Worm (Caenorhabditis elegans) whole organism, L4 larva: ENCODE data around the gene srbc-27.
"Not testable (repeated sequence)": the region's sequence is repeated elsewhere in the genome, so short reads cannot be mapped to it uniquely, and the experiment has no call there.

Experiments used
- F26F4.8 ChIP-seq: fragments of 200-800 bp; sonication (Bioruptor generic); conservative IDR thresholded peaks from 2 replicates; pipeline ENCODE4 v1.3.6; 2022; ENCODE audit warnings: missing genetic modification characterization, missing compliant biosample characterization
- F37D6.2 ChIP-seq: sonication (generic microtip); optimal IDR thresholded peaks from 2 replicates; lab custom pipeline; 2016; ENCODE audit warnings: mild to moderate bottlenecking, missing genetic modification characterization, missing compliant biosample characterization
- R02D3.7 ChIP-seq: fragments of 150-350 bp; sonication (generic microtip); optimal IDR thresholded peaks from 3 replicates; lab custom pipeline; 2014; ENCODE audit warnings: missing biosample characterization, missing genetic modification characterization
- T26A8.4 ChIP-seq: fragments of 200-800 bp; sonication (Bioruptor generic); IDR thresholded peaks from 2 replicates; pipeline ENCODE4 v1.3.6; 2022; ENCODE audit warnings: missing genetic modification characterization, missing compliant biosample characterization
- Y48G9A.11 ChIP-seq: fragments of 200-800 bp; sonication (Bioruptor generic); IDR thresholded peaks from 2 replicates; pipeline ENCODE4 v1.3.6; 2022; ENCODE audit warnings: missing genetic modification reagents, missing genetic modification characterization, missing compliant biosample characterization
- aha-1 ChIP-seq: fragments of 150-350 bp; peaks from one replicate; lab custom pipeline; 2014; ENCODE audit warnings: missing biosample characterization, missing genetic modification characterization
- ceh-28 ChIP-seq: fragments of 150-350 bp; optimal IDR thresholded peaks from 2 replicates; lab custom pipeline; 2014; ENCODE audit warnings: missing biosample characterization, missing genetic modification reagents, missing genetic modification characterization
- ceh-62 ChIP-seq: sonication (generic microtip); optimal IDR thresholded peaks from 2 replicates; lab custom pipeline; 2017; ENCODE audit warnings: missing biosample characterization, missing genetic modification characterization
- ceh-82 ChIP-seq: sonication (generic microtip); optimal IDR thresholded peaks from 2 replicates; lab custom pipeline; 2017; ENCODE audit warnings: missing biosample characterization, missing genetic modification characterization
- cey-2 ChIP-seq: sonication (generic microtip); optimal IDR thresholded peaks from 3 replicates; lab custom pipeline; 2017; ENCODE audit warnings: missing genetic modification characterization, mild to moderate bottlenecking, missing compliant biosample characterization, antibody characterized with exemption, borderline replicate concordance; ENCODE audit not compliant: insufficient read depth
- daf-16 ChIP-seq, 3 experiments: sonication (generic microtip); optimal IDR thresholded peaks; 2 replicates each; lab custom pipeline; 2016 to 2017; ENCODE audit warnings: missing genetic modification characterization in 3 of 3, missing genetic modification reagents in 3 of 3, mild to moderate bottlenecking in 2 of 3, missing compliant biosample characterization in 2 of 3, missing biosample characterization in 1 of 3, moderate library complexity in 1 of 3
- daf-19 ChIP-seq: fragments of 200-800 bp; sonication (Bioruptor generic); conservative IDR thresholded peaks from 2 replicates; pipeline ENCODE4 v1.3.6; 2022; ENCODE audit warnings: missing genetic modification characterization, missing compliant biosample characterization
- dve-1 ChIP-seq: sonication (generic microtip); optimal IDR thresholded peaks from 2 replicates; lab custom pipeline; 2017; ENCODE audit warnings: antibody characterized with exemption, mild to moderate bottlenecking, missing genetic modification characterization, missing compliant biosample characterization; ENCODE audit not compliant: insufficient read depth
- egl-27 ChIP-seq: sonication (generic microtip); optimal IDR thresholded peaks from 3 replicates; lab custom pipeline; 2017; ENCODE audit warnings: missing biosample characterization, missing genetic modification reagents, missing genetic modification characterization
- hif-1 ChIP-seq, 2 experiments: sonication (generic microtip); optimal IDR thresholded peaks; 2 replicates each; lab custom pipeline; 2016 to 2017; ENCODE audit warnings: missing compliant biosample characterization in 2 of 2, missing genetic modification characterization in 2 of 2, missing genetic modification reagents in 2 of 2, missing genotype in 2 of 2, mild to moderate bottlenecking in 1 of 2
- hlh-11 ChIP-seq: fragments of 200-800 bp; sonication (Bioruptor generic); optimal IDR thresholded peaks from 2 replicates; lab custom pipeline; 2018; ENCODE audit warnings: mild to moderate bottlenecking, missing genetic modification characterization, missing compliant biosample characterization
- lim-7 ChIP-seq: fragments of 200-800 bp; sonication (Bioruptor generic); IDR thresholded peaks from 2 replicates; pipeline ENCODE4 v1.3.6; 2022; ENCODE audit warnings: missing genetic modification characterization, missing compliant biosample characterization
- lin-29 ChIP-seq: fragments of 200-800 bp; sonication (Bioruptor generic); IDR thresholded peaks from 2 replicates; pipeline ENCODE4 v1.3.6; 2022; ENCODE audit warnings: missing genetic modification reagents, missing genetic modification characterization, missing compliant biosample characterization
- lin-39 ChIP-seq: fragments of 150-350 bp; optimal IDR thresholded peaks from 2 replicates; lab custom pipeline; 2014; ENCODE audit warnings: missing biosample characterization, missing genetic modification reagents, missing genetic modification characterization
- lir-3 ChIP-seq: sonication (generic microtip); optimal IDR thresholded peaks from 2 replicates; lab custom pipeline; 2016; ENCODE audit warnings: mild to moderate bottlenecking, missing genetic modification characterization, missing compliant biosample characterization
- madf-5 ChIP-seq, 2 experiments: fragments of 200-800 bp; sonication (Bioruptor generic); IDR thresholded peaks; 2 replicates each; pipeline ENCODE4 v1.3.6; 2022; ENCODE audit warnings: missing compliant biosample characterization in 2 of 2, missing genetic modification characterization in 2 of 2
- mdl-1 ChIP-seq, 2 experiments: fragments of 150-350 bp in 1 of 2; sonication (generic microtip) in 1 of 2; optimal IDR thresholded peaks; 2 replicates each; lab custom pipeline; 2014 to 2017; ENCODE audit warnings: missing biosample characterization in 2 of 2, missing genetic modification characterization in 2 of 2
- mdt-29 ChIP-seq: fragments of 200-800 bp; sonication (Bioruptor generic); IDR thresholded peaks from 2 replicates; pipeline ENCODE4 v1.3.6; 2022; ENCODE audit warnings: missing genetic modification reagents, missing genetic modification characterization, missing compliant biosample characterization
- mxl-3 ChIP-seq: fragments of 200-800 bp; sonication (Bioruptor generic); optimal IDR thresholded peaks from 2 replicates; lab custom pipeline; 2018; ENCODE audit warnings: mild to moderate bottlenecking, missing genetic modification characterization, missing compliant biosample characterization
- nhr-237 ChIP-seq: sonication (generic microtip); optimal IDR thresholded peaks from 2 replicates; lab custom pipeline; 2017; ENCODE audit warnings: missing biosample characterization, missing genetic modification characterization
- nhr-25 ChIP-seq: sonication (generic microtip); optimal IDR thresholded peaks from 2 replicates; lab custom pipeline; 2017; ENCODE audit warnings: missing genetic modification characterization, mild to moderate bottlenecking, missing compliant biosample characterization, antibody characterized with exemption, moderate library complexity, borderline replicate concordance; ENCODE audit not compliant: insufficient read depth
- nhr-28 ChIP-seq: fragments of 150-350 bp; optimal IDR thresholded peaks from 2 replicates; lab custom pipeline; 2014; ENCODE audit warnings: missing biosample characterization, missing genetic modification characterization
- pha-4 ChIP-seq, 2 experiments: fragments of 150-350 bp in 1 of 2; fragments of 200-800 bp in 1 of 2; sonication (Bioruptor generic) in 1 of 2; IDR thresholded peaks in 1 of 2; optimal IDR thresholded peaks in 1 of 2; 2 replicates each; pipeline versions ENCODE4 v1.3.6 to Lab custom; 2014 to 2022; ENCODE audit warnings: missing genetic modification characterization in 2 of 2, missing genetic modification reagents in 2 of 2, missing biosample characterization in 1 of 2, missing compliant biosample characterization in 1 of 2
- rbr-2 ChIP-seq: sonication (generic microtip); optimal IDR thresholded peaks from 2 replicates; lab custom pipeline; 2016; ENCODE audit warnings: missing genotype, missing genetic modification characterization, missing compliant biosample characterization
- set-16 ChIP-seq: fragments of 200-800 bp; sonication (Bioruptor generic); IDR thresholded peaks from 2 replicates; pipeline ENCODE4 v1.3.6; 2022; ENCODE audit warnings: missing genetic modification reagents, missing genetic modification characterization, missing compliant biosample characterization
- skn-1 ChIP-seq: fragments of 150-350 bp; optimal IDR thresholded peaks from 2 replicates; lab custom pipeline; 2014; ENCODE audit warnings: missing biosample characterization, missing genetic modification characterization
- spr-3 ChIP-seq: fragments of 200-800 bp; sonication (Bioruptor generic); optimal IDR thresholded peaks from 2 replicates; lab custom pipeline; 2018; ENCODE audit warnings: mild to moderate bottlenecking, missing genetic modification characterization, missing compliant biosample characterization
- tra-1 ChIP-seq: fragments of 200-800 bp; sonication (Bioruptor generic); IDR thresholded peaks from 2 replicates; pipeline ENCODE4 v1.3.6; 2022; ENCODE audit warnings: missing genetic modification reagents, missing genetic modification characterization, missing compliant biosample characterization
- unc-62 ChIP-seq, 3 experiments: fragments of 150-350 bp in 1 of 3; sonication (generic microtip); optimal IDR thresholded peaks in 2 of 3; peaks in 1 of 3; 1 replicate in 1 of 3; 2 replicates in 2 of 3; lab custom pipeline; 2014 to 2017; ENCODE audit warnings: missing biosample characterization in 3 of 3, missing genetic modification characterization in 3 of 3, missing genetic modification reagents in 3 of 3, missing genotype in 1 of 3
- zip-2 ChIP-seq: fragments of 150-350 bp; optimal IDR thresholded peaks from 2 replicates; lab custom pipeline; 2014; ENCODE audit warnings: missing biosample characterization, missing genetic modification characterization

srbc-27 gene

ce11 chrV:17430903-17431302 lies at the start of gene srbc-27:
srbc-27 (plus strand) TSS chrV:17431203.
- TF ChIP-seq mdl-1 (tag; optimal IDR thresholded peaks at IDR 0.05; lab: Kevin White, UChicago): no peak
- no peak for TF ChIP-seq T26A8.4 (GFP tag; lab: Robert Waterston, UW)
- TF ChIP-seq lin-39: no peak
- no peak for TF ChIP-seq daf-19 (GFP tag; lab: Robert Waterston, UW)
- TF ChIP-seq hif-1 (tag; optimal IDR thresholded peaks at IDR 0.05; lab: Kevin White, UChicago): no peak
- no peak for TF ChIP-seq lin-29 (GFP tag; lab: Robert Waterston, UW)
- TF ChIP-seq F26F4.8 (GFP tag; lab: Robert Waterston, UW): no peak
- TF ChIP-seq egl-27 (tag; lab: Kevin White, UChicago): no peak
- no peak for TF ChIP-seq daf-16 (GFP tag; optimal IDR thresholded peaks at IDR 0.05; lab: Kevin White, UChicago)
- no peak for TF ChIP-seq daf-16 (tag; optimal IDR thresholded peaks at IDR 0.05; lab: Kevin White, UChicago)
- TF ChIP-seq ceh-28 (tag; lab: Kevin White, UChicago): no peak

ce11 chrV:17395374-17395773 lies 35.6 kb upstream of the srbc-27 start, which contains the start of gene srh-120:
srh-120 (plus strand) TSS chrV:17395674.
- TF ChIP-seq hif-1 (tag; optimal IDR thresholded peaks at IDR 0.05; lab: Kevin White, UChicago) (no peak), aha-1 (tag; lab: Kevin White, UChicago) (peak; percentile 6), ceh-62 (no peak)

ce11 chrV:17409955-17410354 lies 21.0 kb upstream of the srbc-27 start, which contains the start of gene srh-132:
srh-132 (plus strand) TSS chrV:17410255.
- not testable (repeated sequence) for TF ChIP-seq R02D3.7 (tag; lab: Kevin White, UChicago); lir-3 (tag; lab: Kevin White, UChicago); nhr-28
- TF ChIP-seq, all 104 proteins: peak for 0; not testable (repeated sequence) for 104

- TF ChIP-seq skn-1 (tag; lab: Kevin White, UChicago) (no peak), tra-1 (no peak), F37D6.2 (tag; lab: Kevin White, UChicago) (no peak), F26F4.8 (GFP tag; lab: Robert Waterston, UW) (no peak)
- TF ChIP-seq, all 104 proteins: peak for 0
Measured at ce11 chrV:17414951-17415350, 16.1 kb upstream of the srbc-27 start, which contains the start of gene T27C5.12. T27C5.12 (plus strand) TSS chrV:17415251.

- peak; percentile 2 for TF ChIP-seq nhr-28
- no peak for TF ChIP-seq nhr-237 (tag; lab: Kevin White, UChicago)
- TF ChIP-seq, all 104 proteins: peak for 1
Measured at ce11 chrV:17416833-17417232, 14.2 kb upstream of the srbc-27 start, which contains the start of gene clc-21. clc-21 (plus strand) TSS chrV:17417133.

ce11 chrV:17428609-17429008 lies 2.4 kb upstream of the srbc-27 start:
- peak; percentile 77 for TF ChIP-seq Y48G9A.11 (GFP tag; lab: Robert Waterston, UW)
- TF ChIP-seq lim-7 (GFP tag; lab: Robert Waterston, UW): peak; percentile 54; the same call in 1 of the 2 replicates
- peak in 1 of 2 experiments; percentile 22 for TF ChIP-seq unc-62 (GFP tag; optimal IDR thresholded peaks at IDR 0.05 in 1 of 2; lab: Kevin White, UChicago)
- not testable (repeated sequence) for TF ChIP-seq unc-62 (tag; optimal IDR thresholded peaks at IDR 0.05; lab: Kevin White, UChicago)

- TF ChIP-seq set-16 (GFP tag; lab: Robert Waterston, UW): peak; percentile 84
- no peak for TF ChIP-seq zip-2 (tag; lab: Kevin White, UChicago)
Measured at ce11 chrV:17429262-17429661, 1.7 kb upstream of the srbc-27 start.

ce11 chrV:17430066-17430465 lies 937 bp upstream of the srbc-27 start, which contains the start of gene T27C5.10:
T27C5.10 (minus strand) TSS chrV:17430166.
- TF ChIP-seq pha-4 (GFP tag; IDR thresholded peaks at IDR 0.05; lab: Robert Waterston, UW) (no peak), pha-4 (tag; optimal IDR thresholded peaks at IDR 0.05; lab: Kevin White, UChicago) (no peak), mxl-3 (GFP tag; lab: Kevin White, UChicago) (no peak), cey-2 (tag; lab: Kevin White, UChicago) (no peak), dve-1 (tag; lab: Kevin White, UChicago) (no peak), unc-62 (GFP tag; optimal IDR thresholded peaks at IDR 0.05 in 1 of 2; lab: Kevin White, UChicago) (no peak), unc-62 (tag; optimal IDR thresholded peaks at IDR 0.05; lab: Kevin White, UChicago) (no peak), rbr-2 (tag; lab: Kevin White, UChicago) (no peak), hlh-11 (tag; lab: Kevin White, UChicago) (no peak), madf-5 (GFP tag; IDR thresholded peaks at IDR 0.05; lab: Robert Waterston, UW) (no peak), mdt-29 (GFP tag; lab: Robert Waterston, UW) (no peak), T26A8.4 (GFP tag; lab: Robert Waterston, UW) (no peak), nhr-25 (tag; lab: Kevin White, UChicago) (no peak), ceh-82 (tag; lab: Kevin White, UChicago) (no peak), spr-3 (no peak)
